Worm (Caenorhabditis elegans): Measurements from ENCODE around the gene scrm-8.
"Not testable (repeated sequence)": the region's sequence is repeated elsewhere in the genome, so short reads cannot be mapped to it uniquely, and the experiment has no call there.

The scrm-8 gene

DNA sequence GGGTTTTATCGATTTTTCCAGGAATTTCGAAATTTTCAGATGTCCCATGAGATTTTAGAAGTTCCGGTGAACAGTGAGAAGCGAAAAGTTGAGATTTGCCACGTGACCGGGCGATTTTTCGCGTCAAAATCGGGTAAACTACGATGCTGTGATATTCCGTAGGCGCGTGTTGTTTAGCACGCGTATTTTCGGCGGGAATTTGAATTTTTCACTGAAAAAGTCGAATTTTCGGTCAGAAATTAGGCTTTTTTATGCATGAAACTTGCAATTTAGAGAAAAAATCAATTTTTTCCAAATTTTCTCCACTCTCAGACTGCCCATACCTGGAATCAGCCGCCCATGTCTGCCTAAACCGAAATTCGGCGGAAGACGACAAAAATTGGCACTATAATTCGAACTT is 13.9 kb downstream of the scrm-8 start, which contains the start of gene tsen-34:
tsen-34 (plus strand) TSS at position 34 of the 400 bp plus-strand sequence.
- TF ChIP-seq lin-39 (tag; optimal IDR thresholded peaks at IDR 0.05) (no peak), nhr-77 (tag; optimal IDR thresholded peaks at IDR 0.05) (no peak)

DNA sequence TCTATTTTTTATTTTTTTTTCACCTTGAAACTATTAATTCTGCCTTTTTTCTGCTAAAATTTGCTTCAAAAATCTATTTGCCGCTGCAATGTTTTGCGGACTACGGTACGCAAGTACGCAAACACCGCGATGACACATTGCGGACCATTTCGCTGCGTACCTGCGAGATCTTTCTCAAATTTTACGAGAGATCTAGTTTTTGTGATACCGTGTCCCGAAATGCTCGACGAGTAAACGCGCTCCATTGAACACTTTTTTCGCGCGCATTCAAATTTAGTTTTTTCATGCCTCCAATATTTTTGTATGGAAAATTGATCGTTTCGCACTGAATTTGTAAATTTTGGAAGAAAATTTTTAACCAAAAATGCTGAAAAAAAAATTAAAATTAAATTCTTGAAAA is 20.3 kb downstream of the scrm-8 start:
- TF ChIP-seq lin-15B (tag; optimal IDR thresholded peaks at IDR 0.05), result peak; percentile 61
- TF ChIP-seq nhr-43 (tag; optimal IDR thresholded peaks at IDR 0.05; ENCODE audit: poor library complexity, severe bottlenecking), result peak; percentile 11

DNA sequence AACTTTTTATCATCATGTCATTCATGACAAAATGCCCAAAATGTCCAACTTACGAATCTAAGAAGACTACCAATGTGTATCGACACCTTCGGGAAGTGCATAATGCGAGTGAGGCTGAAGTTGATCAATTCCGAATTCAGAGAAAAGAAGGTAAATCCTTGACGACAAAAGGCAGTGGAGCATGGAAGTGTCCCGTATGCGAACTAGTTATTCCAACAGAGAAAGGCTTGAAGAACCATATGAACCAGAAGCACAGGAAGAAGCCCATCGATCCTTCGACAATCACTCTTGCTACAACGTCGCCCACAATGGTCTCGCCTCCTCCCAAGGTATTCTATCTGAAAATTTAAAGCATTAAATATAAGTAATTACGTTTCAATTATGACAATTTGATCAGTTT is 21.6 kb downstream of the scrm-8 start, which contains the start of gene K08D10.11:
K08D10.11 (minus strand) TSS at position 101 of the 400 bp plus-strand sequence.
- not testable (repeated sequence) for TF ChIP-seq nfya-1 (tag; optimal IDR thresholded peaks at IDR 0.05; ENCODE audit: insufficient read depth); fos-1 (tag; optimal IDR thresholded peaks at IDR 0.05); nhr-25 (tag; optimal IDR thresholded peaks at IDR 0.05)

DNA sequence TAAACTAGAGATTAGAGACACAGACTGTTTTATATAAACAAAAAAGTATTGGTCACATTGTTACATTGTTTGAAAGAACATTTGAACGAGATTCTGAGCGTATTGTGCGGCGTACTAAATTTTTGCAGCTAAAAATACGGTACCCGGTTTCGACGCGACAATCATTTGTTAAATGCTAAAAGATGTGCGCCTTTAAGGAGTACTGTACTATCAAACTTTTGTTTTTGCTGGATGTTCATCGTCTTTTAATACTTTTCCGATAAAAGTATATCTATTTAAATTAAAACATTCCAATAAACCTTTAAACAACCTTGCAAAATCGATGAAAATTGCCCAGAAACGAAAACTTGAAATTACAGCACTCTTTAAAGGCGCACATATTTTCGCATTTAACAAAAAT is 32.2 kb downstream of the scrm-8 start, which contains the start of gene K06B9.6:
K06B9.6 (minus strand) TSS at position 101 of the 400 bp plus-strand sequence.
- TF ChIP-seq ceh-82, tbx-2, nhr-25 (tag; optimal IDR thresholded peaks at IDR 0.05): not testable (repeated sequence)

DNA sequence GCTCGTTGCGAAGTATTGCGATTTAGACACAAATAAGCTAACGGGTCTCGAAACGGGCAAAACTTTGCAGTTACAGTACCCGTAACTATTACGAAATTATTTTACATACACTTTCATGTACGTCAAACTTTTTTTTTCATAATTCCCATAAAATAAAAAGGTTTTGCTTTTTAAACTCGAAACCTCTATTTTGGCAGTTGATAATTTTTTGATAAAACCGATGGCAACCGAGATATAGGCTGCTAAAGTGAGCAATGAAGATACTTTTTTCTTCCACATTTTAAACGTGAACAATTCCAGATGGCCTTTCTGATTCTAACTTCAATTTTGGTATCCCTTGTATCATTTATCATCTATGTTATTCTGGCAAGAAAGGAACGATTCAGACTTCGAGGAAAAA is 32.7 kb downstream of the scrm-8 start, which contains the start of gene cyp-25A6:
cyp-25A6 (plus strand) TSS at position 301 of the 400 bp plus-strand sequence.
- TF ChIP-seq nhr-28, ZK546.5, pha-4 (tag; optimal IDR thresholded peaks at IDR 0.05): not testable (repeated sequence)

DNA sequence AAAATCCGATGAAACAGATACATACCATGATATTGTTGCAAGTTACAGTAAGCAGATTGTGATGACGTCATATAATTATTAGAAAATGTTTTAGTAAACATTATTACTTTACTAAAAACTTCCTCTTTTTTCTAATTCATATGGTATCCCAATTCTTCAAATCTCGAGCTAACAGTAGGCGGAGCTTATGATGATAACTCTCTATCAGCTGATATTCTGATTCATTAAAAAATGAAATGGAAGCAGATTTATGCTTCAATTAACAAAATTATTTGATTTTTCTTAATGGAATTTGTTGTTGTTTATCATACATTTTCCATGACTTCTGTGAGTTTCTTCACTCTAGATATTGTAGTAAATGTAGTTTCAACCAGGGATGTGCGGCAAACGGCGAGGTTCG is 39.8 kb downstream of the scrm-8 start, which contains the start of gene pax-2:
pax-2 (minus strand) TSS at position 101 of the 400 bp plus-strand sequence.
- TF ChIP-seq R02D3.7 (tag; optimal IDR thresholded peaks at IDR 0.05), result no peak
- TF ChIP-seq jun-1 (tag; optimal IDR thresholded peaks at IDR 0.05), result no peak
- TF ChIP-seq mml-1 (tag; optimal IDR thresholded peaks at IDR 0.05), result no peak
- TF ChIP-seq sea-2 (GFP tag; optimal IDR thresholded peaks at IDR 0.05), result no peak
- no peak for TF ChIP-seq nhr-67 (tag; optimal IDR thresholded peaks at IDR 0.05)

DNA sequence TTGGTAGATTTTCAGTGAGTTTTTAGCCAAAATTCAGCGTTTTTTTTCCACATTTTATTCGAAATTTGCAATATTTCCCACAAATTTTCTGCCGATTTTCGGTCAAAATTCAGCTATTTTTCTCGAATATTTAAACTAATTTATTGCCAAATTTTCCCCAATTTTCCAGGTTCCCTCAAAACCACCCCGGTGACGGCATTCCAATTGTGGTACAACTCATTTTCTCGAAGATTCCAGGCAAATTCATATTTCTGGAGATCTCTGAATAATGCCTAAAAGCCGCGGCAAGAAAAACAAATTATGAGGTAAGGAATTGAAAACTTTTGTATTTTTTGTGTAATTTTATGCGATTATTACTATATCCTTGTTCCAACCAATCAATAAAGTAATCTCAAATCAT is 42.6 kb downstream of the scrm-8 start, which contains the start of gene osgn-1:
osgn-1 (plus strand) TSS at position 301 of the 400 bp plus-strand sequence.
- TF ChIP-seq ztf-4 (tag; optimal IDR thresholded peaks at IDR 0.05) (no peak), sea-2 (GFP tag; optimal IDR thresholded peaks at IDR 0.05) (no peak), ztf-11 (tag; optimal IDR thresholded peaks at IDR 0.05) (no peak), ceh-82 (tag; optimal IDR thresholded peaks at IDR 0.05) (no peak), lin-15B (tag; optimal IDR thresholded peaks at IDR 0.05) (no peak), R02D3.7 (tag; optimal IDR thresholded peaks at IDR 0.05) (no peak), lin-39 (tag; optimal IDR thresholded peaks at IDR 0.05) (no peak), nhr-25 (tag; optimal IDR thresholded peaks at IDR 0.05) (no peak)

DNA sequence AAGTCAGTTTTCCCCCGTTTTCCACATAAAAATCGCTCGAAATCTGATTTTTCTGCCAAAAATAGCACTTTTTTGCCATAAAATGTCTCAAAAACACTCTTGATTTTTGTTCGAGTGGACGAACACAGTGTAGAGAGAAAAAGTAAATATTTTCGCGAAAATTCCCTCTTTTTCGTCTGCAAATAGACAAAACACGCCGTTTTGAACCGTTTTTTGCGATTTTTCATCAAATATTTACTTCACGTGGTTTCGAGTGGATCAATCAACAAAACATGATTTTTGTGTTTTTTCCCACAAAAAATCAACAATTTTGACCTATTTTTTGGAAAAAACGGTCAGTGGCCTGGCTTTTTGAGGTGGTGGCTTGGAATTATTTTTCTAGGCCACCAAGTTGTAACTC is 44.6 kb downstream of the scrm-8 start:
- TF ChIP-seq pha-4 (tag; optimal IDR thresholded peaks at IDR 0.05), result peak; percentile 98
- TF ChIP-seq daf-12 (tag; optimal IDR thresholded peaks at IDR 0.05), result no peak

DNA sequence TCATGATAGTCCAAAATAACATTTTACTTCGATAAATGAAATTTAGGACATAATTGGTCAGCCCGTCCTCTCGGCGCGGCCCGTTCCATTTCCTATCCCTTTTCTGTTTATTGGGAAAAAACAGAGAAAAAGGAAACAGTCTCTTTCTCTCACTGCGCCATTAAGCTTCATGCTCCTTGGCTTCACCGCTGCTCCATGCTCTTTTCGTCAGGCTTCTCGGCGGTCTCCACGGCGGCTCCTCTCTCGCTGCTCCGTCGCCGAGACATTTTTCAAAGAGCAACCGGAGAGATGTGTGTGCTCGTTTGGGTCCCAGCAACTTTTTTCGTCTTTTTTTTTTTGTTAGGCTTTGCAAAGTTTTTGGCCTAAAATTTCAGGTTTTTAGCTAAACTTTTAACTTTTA is 46.4 kb downstream of the scrm-8 start:
- no peak for TF ChIP-seq ceh-16 (tag; optimal IDR thresholded peaks at IDR 0.05)
- TF ChIP-seq fkh-10 (GFP tag; optimal IDR thresholded peaks at IDR 0.05), result no peak
- no peak for TF ChIP-seq egl-5 (tag; optimal IDR thresholded peaks at IDR 0.05)
- TF ChIP-seq lin-39 (tag; optimal IDR thresholded peaks at IDR 0.05), result peak; percentile 34
- TF ChIP-seq nfya-1 (tag; optimal IDR thresholded peaks at IDR 0.05; ENCODE audit: insufficient read depth), result peak; percentile 37
- TF ChIP-seq pha-4 (tag; optimal IDR thresholded peaks at IDR 0.05), result no peak
- TF ChIP-seq egl-27 (tag; optimal IDR thresholded peaks at IDR 0.05), result no peak
- no peak for TF ChIP-seq R02D3.7 (tag; optimal IDR thresholded peaks at IDR 0.05)
- TF ChIP-seq daf-12 (tag; optimal IDR thresholded peaks at IDR 0.05), result no peak
- peak; percentile 15 for TF ChIP-seq lin-15B (tag; optimal IDR thresholded peaks at IDR 0.05)
- no peak for TF ChIP-seq nhr-237 (tag; optimal IDR thresholded peaks at IDR 0.05)
- TF ChIP-seq elt-3 (tag; optimal IDR thresholded peaks at IDR 0.05), result no peak
- no peak for TF ChIP-seq ceh-9 (tag; optimal IDR thresholded peaks at IDR 0.05)
- no peak for TF ChIP-seq nhr-12 (tag; optimal IDR thresholded peaks at IDR 0.05)

Data from whole organism, L3 larva.